Worm (Caenorhabditis elegans): ENCODE measurements around the gene apm-3.

DNA sequence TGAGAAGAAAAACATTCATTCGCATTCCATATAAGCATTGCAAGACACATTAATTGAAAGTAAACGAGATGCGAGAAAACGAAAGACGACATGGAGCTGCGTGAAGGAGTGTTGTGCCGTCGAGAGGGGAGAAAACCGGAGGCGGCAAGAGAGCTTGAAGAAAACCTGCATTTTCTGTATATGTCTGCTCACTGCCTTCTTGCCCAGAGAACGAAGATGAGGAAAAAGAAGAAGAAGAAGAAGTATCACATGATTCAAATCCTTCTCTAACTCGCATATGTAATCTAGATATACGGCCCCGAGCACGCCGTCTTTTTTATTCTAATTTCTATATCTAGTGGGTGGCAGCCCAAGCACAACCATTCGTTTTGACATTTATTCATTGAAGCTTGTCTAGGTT is 44.4 kb upstream of the apm-3 start:
- TF ChIP-seq mxl-2 (GFP tag; conservative IDR thresholded peaks at IDR 0.05) (no peak), F49E8.2 (tag; optimal IDR thresholded peaks at IDR 0.05; ENCODE audit: borderline replicate concordance) (no peak), aha-1 (tag) (no peak), nhr-48 (tag; optimal IDR thresholded peaks at IDR 0.05) (no peak), nhr-76 (tag; optimal IDR thresholded peaks at IDR 0.05) (no peak), daf-12 (tag; optimal IDR thresholded peaks at IDR 0.05) (no peak), aly-2 (tag; optimal IDR thresholded peaks at IDR 0.05) (no peak), nhr-41 (GFP tag; IDR thresholded peaks at IDR 0.05) (no peak), zag-1 (tag; optimal IDR thresholded peaks at IDR 0.05) (no peak), nhr-42 (GFP tag; IDR thresholded peaks at IDR 0.05) (no peak), nhr-25 (tag; optimal IDR thresholded peaks at IDR 0.05; ENCODE audit: borderline replicate concordance, insufficient read depth) (no peak), pha-4 (GFP tag; IDR thresholded peaks at IDR 0.05) (no peak), pha-4 (tag; optimal IDR thresholded peaks at IDR 0.05) (no peak)

Measured in whole organism, L4 larva.